Fruit fly (Drosophila melanogaster) whole organism, prepupa: ENCODE results near the gene Roc1a.

Experiments used
- CG11762 ChIP-seq: fragments of 200-800 bp; sonication (Bioruptor generic); optimal IDR thresholded peaks from 3 replicates; lab custom pipeline; 2016; ENCODE audit warnings: missing biosample characterization, missing genetic modification characterization; ENCODE audit not compliant: insufficient read depth
- CG3032 ChIP-seq: fragments of 200-800 bp; optimal IDR thresholded peaks from 2 replicates; lab custom pipeline; 2019; ENCODE audit warnings: missing biosample characterization, mild to moderate bottlenecking, missing genetic modification characterization, moderate library complexity
- CG3919 ChIP-seq: fragments of 200-800 bp; sonication (Bioruptor generic); optimal IDR thresholded peaks from 3 replicates; lab custom pipeline; 2016; ENCODE audit warnings: missing biosample characterization, missing genetic modification characterization
- CG6792 ChIP-seq: fragments of 200-800 bp; sonication (Bioruptor generic); optimal IDR thresholded peaks from 3 replicates; lab custom pipeline; 2016; ENCODE audit warnings: missing biosample characterization, missing genetic modification characterization
- Hr39 ChIP-seq: fragments of 200-800 bp; sonication (Bioruptor generic); optimal IDR thresholded peaks from 2 replicates; lab custom pipeline; 2016; ENCODE audit warnings: missing biosample characterization, missing genetic modification characterization
- Lpt ChIP-seq: fragments of 200-800 bp; sonication (Bioruptor generic); optimal IDR thresholded peaks from 3 replicates; lab custom pipeline; 2016; ENCODE audit warnings: missing biosample characterization, missing genetic modification characterization
- OdsH ChIP-seq: fragments of 200-800 bp; sonication (Bioruptor generic); optimal IDR thresholded peaks from 3 replicates; lab custom pipeline; 2016; ENCODE audit warnings: missing biosample characterization, missing genetic modification characterization
- Sox15 ChIP-seq: fragments of 200-800 bp; sonication (Bioruptor generic); optimal IDR thresholded peaks from 3 replicates; lab custom pipeline; 2016; ENCODE audit warnings: missing biosample characterization, missing genetic modification characterization
- fd59A ChIP-seq: fragments of 200-800 bp; sonication (Bioruptor generic); optimal IDR thresholded peaks from 2 replicates; lab custom pipeline; 2017; ENCODE audit warnings: missing biosample characterization, mild to moderate bottlenecking, missing genetic modification characterization, missing genetic modification reagents
- pdm3 ChIP-seq: fragments of 200-800 bp; sonication (Bioruptor generic); optimal IDR thresholded peaks from 3 replicates; lab custom pipeline; 2016; ENCODE audit warnings: missing biosample characterization, missing genetic modification characterization

DNA sequence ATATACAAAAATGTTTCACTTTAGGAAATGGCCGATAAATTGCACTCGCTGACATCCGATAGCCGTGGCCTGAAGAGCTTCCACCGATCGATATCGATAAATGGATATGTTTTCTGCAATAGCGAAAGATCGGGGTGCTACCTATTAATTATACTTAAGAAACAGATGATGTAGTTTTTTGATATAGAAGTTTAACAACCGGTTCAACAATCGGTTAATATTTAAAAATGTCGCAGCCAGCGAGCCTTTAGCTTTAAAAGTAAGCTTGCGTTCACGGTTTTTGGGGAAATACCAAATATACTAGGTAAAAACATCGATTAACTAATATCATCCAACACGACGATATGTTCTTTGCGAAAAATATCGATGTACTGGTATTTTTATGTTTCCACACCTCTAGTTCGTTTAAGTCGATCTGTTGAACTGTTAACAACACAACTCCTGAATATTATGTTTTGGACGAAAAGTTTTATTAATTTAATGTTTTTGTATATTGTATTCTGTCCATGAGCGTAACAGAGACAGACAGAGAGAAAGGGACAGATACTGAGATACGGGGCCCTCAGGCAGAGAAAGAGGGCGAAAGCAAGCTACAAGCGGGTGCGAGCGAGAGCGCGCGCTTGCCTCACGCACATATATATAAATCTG lies 11.5 kb upstream of the Roc1a start, which contains the start of gene Dredd:
- TF ChIP-seq CG6792, result no peak
- no peak for TF ChIP-seq Lpt (GFP tag; lab: Kevin White, UChicago)
- no peak for TF ChIP-seq OdsH (GFP tag; lab: Kevin White, UChicago)
- TF ChIP-seq CG11762 (GFP tag; lab: Kevin White, UChicago), result no peak
- no peak for TF ChIP-seq Hr39 (GFP tag; lab: Kevin White, UChicago)
- no peak for TF ChIP-seq fd59A (GFP tag; lab: Kevin White, UChicago)
- no peak for TF ChIP-seq CG3919 (GFP tag; lab: Kevin White, UChicago)
- TF ChIP-seq pdm3 (GFP tag; lab: Kevin White, UChicago), result no peak
- TF ChIP-seq Sox15 (GFP tag; lab: Kevin White, UChicago), result no peak
- no peak for TF ChIP-seq CG3032 (tag; lab: Kevin White, UChicago)
